Fruit fly (Drosophila melanogaster): ENCODE measurements around the gene CG31436.

DNA sequence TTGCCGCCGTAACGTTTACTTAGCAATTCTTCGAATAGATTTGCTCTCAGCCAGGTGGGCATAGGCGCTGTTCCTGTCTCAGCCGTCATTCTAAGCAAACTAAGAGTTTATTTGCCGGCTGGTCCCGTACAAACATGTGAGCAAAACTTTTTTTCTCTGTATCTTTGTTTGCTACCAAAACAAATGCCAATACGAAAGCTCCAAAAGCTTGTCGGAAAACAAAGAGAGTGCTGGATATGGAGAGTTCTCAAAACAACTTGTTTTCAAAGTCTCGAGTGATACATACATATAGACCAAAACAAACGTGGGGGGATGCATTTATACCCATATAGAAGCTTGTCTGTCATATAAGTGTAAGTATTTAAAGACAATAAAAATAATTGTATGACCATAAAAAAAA lies 12.1 kb downstream of the CG31436 start, which contains the start of gene CG10559:
- TF ChIP-seq cic (GFP tag; optimal IDR thresholded peaks at IDR 0.05) (peak; percentile 20), cnc (optimal IDR thresholded peaks at IDR 0.05) (no peak), kay (GFP tag; ENCODE audit: borderline replicate concordance) (peak; percentile 73)

All from whole organism, adult.